Worm (Caenorhabditis elegans): ENCODE measurements around the gene arrd-11.
A peak's percentile ranks its signal among the peaks of the same experiment; 100 is the strongest.

Gene arrd-11

DNA sequence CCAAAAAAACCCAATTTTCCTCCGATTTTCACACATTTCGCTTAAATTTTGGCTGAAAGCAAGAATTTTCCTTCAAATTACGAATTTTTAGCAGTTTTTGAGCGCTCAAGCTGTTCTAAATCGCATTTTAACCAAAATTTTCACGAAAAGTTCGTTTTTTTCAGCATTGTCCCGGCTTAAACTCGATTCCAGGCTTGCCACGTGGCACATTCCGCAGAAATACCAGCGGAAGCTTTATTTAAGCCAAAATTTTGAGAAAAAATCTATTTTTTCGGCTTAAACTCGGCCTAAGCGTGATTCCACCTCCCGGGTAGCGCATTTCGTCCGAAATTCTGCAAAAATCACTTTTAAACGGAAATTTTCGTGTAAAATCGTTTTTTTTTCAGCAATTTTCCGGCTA is 39.5 kb upstream of the arrd-11 start:
- TF ChIP-seq nhr-85 (tag) (peak; percentile 1), ztf-4 (tag; optimal IDR thresholded peaks at IDR 0.05) (no peak)

DNA sequence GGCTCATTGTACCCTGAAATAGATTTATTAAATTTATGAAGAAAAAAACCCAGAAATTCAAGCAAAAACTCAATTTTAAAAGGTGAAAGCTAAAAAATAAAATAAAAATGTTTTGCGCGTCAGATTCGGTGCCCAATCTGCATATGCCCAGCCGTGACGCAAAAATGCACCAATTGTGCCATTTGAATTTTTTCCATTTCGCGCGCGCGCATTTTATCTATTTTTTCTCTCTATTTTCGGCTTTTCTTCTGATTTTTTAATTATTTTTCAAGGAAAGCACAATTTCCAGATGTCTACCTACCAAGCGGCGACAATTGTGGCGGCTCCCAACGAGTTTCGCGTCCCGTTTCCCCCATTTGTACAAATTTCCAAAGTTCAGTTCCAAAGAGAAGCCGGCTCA is 37.4 kb upstream of the arrd-11 start, which contains the start of the genes Y54G9A.7 and bub-3:
Gene Y54G9A.7, minus strand, starts transcription at position 7 of the 400 bp plus-strand sequence.
Gene bub-3, plus strand, starts transcription at position 270 of the 400 bp plus-strand sequence.
- TF ChIP-seq mef-2 (tag; optimal IDR thresholded peaks at IDR 0.05) (no peak), unc-86 (tag; optimal IDR thresholded peaks at IDR 0.05) (no peak), nhr-19 (GFP tag; conservative IDR thresholded peaks at IDR 0.05) (no peak), hlh-4 (tag; optimal IDR thresholded peaks at IDR 0.05) (no peak), lin-15B (tag; optimal IDR thresholded peaks at IDR 0.05) (no peak), ets-5 (GFP tag; IDR thresholded peaks at IDR 0.05) (no peak), lin-39 (tag; optimal IDR thresholded peaks at IDR 0.05) (no peak), nhr-85 (tag) (peak; percentile 58), nhr-237 (tag; optimal IDR thresholded peaks at IDR 0.05) (no peak), ztf-11 (tag; optimal IDR thresholded peaks at IDR 0.05) (no peak), mab-9 (GFP tag; IDR thresholded peaks at IDR 0.05) (no peak), nhr-47 (tag; optimal IDR thresholded peaks at IDR 0.05) (no peak), Y116A8C.19 (tag; optimal IDR thresholded peaks at IDR 0.05; ENCODE audit: borderline replicate concordance) (no peak), F16B12.6 (tag; optimal IDR thresholded peaks at IDR 0.05) (peak; percentile 84), pag-3 (tag; optimal IDR thresholded peaks at IDR 0.05; ENCODE audit: borderline replicate concordance, insufficient read depth) (no peak), mdl-1 (tag; optimal IDR thresholded peaks at IDR 0.05) (no peak), unc-130 (tag; optimal IDR thresholded peaks at IDR 0.05) (peak; percentile 25), snpc-4 (tag; optimal IDR thresholded peaks at IDR 0.05) (no peak), fkh-8 (tag; optimal IDR thresholded peaks at IDR 0.05) (no peak), sox-4 (tag; optimal IDR thresholded peaks at IDR 0.05) (no peak), unc-62 (GFP tag; optimal IDR thresholded peaks at IDR 0.05) (no peak), nhr-90 (tag; optimal IDR thresholded peaks at IDR 0.05; ENCODE audit: poor library complexity) (no peak), ceh-88 (GFP tag; IDR thresholded peaks at IDR 0.05) (no peak), unc-30 (tag; optimal IDR thresholded peaks at IDR 0.05) (no peak), lir-3 (tag; optimal IDR thresholded peaks at IDR 0.05; ENCODE audit: poor library complexity) (no peak), nhr-84 (tag; optimal IDR thresholded peaks at IDR 0.05) (no peak), lin-35 (GFP tag; optimal IDR thresholded peaks at IDR 0.05) (peak; percentile 61 to 75), ces-1 (GFP tag; optimal IDR thresholded peaks at IDR 0.05) (no peak), egl-27 (tag; optimal IDR thresholded peaks at IDR 0.05) (no peak), dsc-1 (tag; optimal IDR thresholded peaks at IDR 0.05) (no peak), nhr-76 (tag; optimal IDR thresholded peaks at IDR 0.05) (no peak), mep-1 (tag; optimal IDR thresholded peaks at IDR 0.05) (no peak), jun-1 (tag; optimal IDR thresholded peaks at IDR 0.05) (no peak), ztf-4 (tag; optimal IDR thresholded peaks at IDR 0.05) (no peak), rnt-1 (tag; optimal IDR thresholded peaks at IDR 0.05) (no peak), zip-4 (GFP tag; optimal IDR thresholded peaks at IDR 0.05) (no peak), alr-1 (tag; optimal IDR thresholded peaks at IDR 0.05; ENCODE audit: borderline replicate concordance) (no peak), nhr-12 (tag; optimal IDR thresholded peaks at IDR 0.05) (no peak), nhr-20 (tag; optimal IDR thresholded peaks at IDR 0.05) (no peak), egl-13 (tag; optimal IDR thresholded peaks at IDR 0.05) (no peak), xbp-1 (tag; optimal IDR thresholded peaks at IDR 0.05) (peak; percentile 11), elt-3 (tag; optimal IDR thresholded peaks at IDR 0.05) (no peak), ceh-82 (tag; optimal IDR thresholded peaks at IDR 0.05) (no peak), sup-37 (GFP tag; optimal IDR thresholded peaks at IDR 0.05) (no peak), ceh-8 (GFP tag; optimal IDR thresholded peaks at IDR 0.05) (no peak), zag-1 (tag; optimal IDR thresholded peaks at IDR 0.05) (no peak), tlp-1 (tag; optimal IDR thresholded peaks at IDR 0.05) (no peak), fkh-10 (GFP tag; optimal IDR thresholded peaks at IDR 0.05) (no peak), ama-1 (optimal IDR thresholded peaks at IDR 0.05) (no peak), C16A3.4 (tag; optimal IDR thresholded peaks at IDR 0.05) (no peak), lsy-2 (tag; optimal IDR thresholded peaks at IDR 0.05) (peak; percentile 36 to 43), irx-1 (tag; optimal IDR thresholded peaks at IDR 0.05) (no peak)

Data from whole organism, L1 larva.